Fruit fly (Drosophila melanogaster) whole organism, wandering third instar larva: Measurements from ENCODE around the gene peb.

ENCODE experiments used
- Abd-B ChIP-seq: fragments of >200 bp; optimal IDR thresholded peaks from 2 replicates; lab custom pipeline; 2017; ENCODE audit warnings: missing biosample characterization, missing genetic modification characterization
- CG32264 ChIP-seq: fragments of 200-800 bp; sonication (Bioruptor generic); optimal IDR thresholded peaks from 2 replicates; lab custom pipeline; 2016; ENCODE audit warnings: missing biosample characterization, missing genetic modification characterization
- CG9705 ChIP-seq: fragments of 200-800 bp; sonication (Bioruptor generic); optimal IDR thresholded peaks from 2 replicates; lab custom pipeline; 2018; ENCODE audit warnings: missing biosample characterization, mild to moderate bottlenecking, missing genetic modification characterization
- CrebA ChIP-seq: fragments of 200-800 bp; sonication (Bioruptor generic); optimal IDR thresholded peaks from 2 replicates; lab custom pipeline; 2016; ENCODE audit warnings: missing biosample characterization, mild to moderate bottlenecking, missing genetic modification characterization, borderline replicate concordance
- Dfd ChIP-seq: fragments of >200 bp; optimal IDR thresholded peaks from 2 replicates; lab custom pipeline; 2017; ENCODE audit warnings: missing biosample characterization, missing genetic modification characterization
- Dif ChIP-seq: fragments of 200-275, 200-300 bp; sonication (Bioruptor generic); optimal IDR thresholded peaks from 2 replicates; lab custom pipeline; 2018; ENCODE audit warnings: missing biosample characterization, missing genetic modification characterization; ENCODE audit not compliant: partially characterized antibody
- GATAd ChIP-seq: sonication (Bioruptor generic); optimal IDR thresholded peaks from 2 replicates; lab custom pipeline; 2016; ENCODE audit warnings: missing biosample characterization, missing genetic modification characterization
- HLH106 ChIP-seq: fragments of 200-800 bp; optimal IDR thresholded peaks from 3 replicates; lab custom pipeline; 2019; ENCODE audit warnings: missing biosample characterization, mild to moderate bottlenecking, missing genetic modification characterization, moderate library complexity
- Hnf4 ChIP-seq: fragments of 200-800 bp; sonication (Bioruptor generic); optimal IDR thresholded peaks from 2 replicates; lab custom pipeline; 2016; ENCODE audit warnings: missing biosample characterization, mild to moderate bottlenecking, missing genetic modification characterization
- Hr78 ChIP-seq: fragments of >200 bp; optimal IDR thresholded peaks from 2 replicates; lab custom pipeline; 2017; ENCODE audit warnings: missing biosample characterization, missing genetic modification characterization
- Hr83 ChIP-seq: fragments of 200-300 bp; sonication (Bioruptor generic); optimal IDR thresholded peaks from 2 replicates; lab custom pipeline; 2016; ENCODE audit warnings: missing biosample characterization, mild to moderate bottlenecking, missing genetic modification characterization, moderate library complexity; ENCODE audit not compliant: poor library complexity, severe bottlenecking
- Jra ChIP-seq: sonication (Bioruptor generic); optimal IDR thresholded peaks from 2 replicates; lab custom pipeline; 2016; ENCODE audit warnings: missing biosample characterization, missing genetic modification characterization
- Mio ChIP-seq: sonication (Bioruptor generic); optimal IDR thresholded peaks from 2 replicates; lab custom pipeline; 2016; ENCODE audit warnings: missing biosample characterization, missing genetic modification characterization
- Myc ChIP-seq: fragments of >200 bp; optimal IDR thresholded peaks from 2 replicates; lab custom pipeline; 2017
- N ChIP-seq: fragments of >200 bp; optimal IDR thresholded peaks from 2 replicates; lab custom pipeline; 2018; ENCODE audit warnings: missing biosample characterization, missing external identifiers, missing genetic modification characterization
- OdsH ChIP-seq: fragments of 200-800 bp; sonication (Bioruptor generic); optimal IDR thresholded peaks from 2 replicates; lab custom pipeline; 2016; ENCODE audit warnings: missing biosample characterization, mild to moderate bottlenecking, missing genetic modification characterization
- Rel ChIP-seq, 2 experiments: fragments of 200-800 bp; sonication (Bioruptor generic) in 1 of 2; optimal IDR thresholded peaks; 2 replicates in 1 of 2; 3 replicates in 1 of 2; lab custom pipeline; 2016 to 2019; ENCODE audit warnings: mild to moderate bottlenecking in 2 of 2, missing biosample characterization in 2 of 2, missing genetic modification characterization in 2 of 2, moderate library complexity in 1 of 2
- Sp1 ChIP-seq: fragments of 200-800 bp; sonication (Bioruptor generic); optimal IDR thresholded peaks from 3 replicates; lab custom pipeline; 2019; ENCODE audit warnings: missing biosample characterization, mild to moderate bottlenecking, missing genetic modification characterization, moderate library complexity
- Vsx2 ChIP-seq: fragments of 200-300, 225-300 bp; sonication (Bioruptor generic); optimal IDR thresholded peaks from 2 replicates; lab custom pipeline; 2018; ENCODE audit warnings: missing biosample characterization, missing genetic modification characterization; ENCODE audit not compliant: partially characterized antibody
- br ChIP-seq: fragments of 200-800 bp; sonication (Bioruptor generic); optimal IDR thresholded peaks from 2 replicates; lab custom pipeline; 2016; ENCODE audit warnings: missing biosample characterization, missing genetic modification characterization
- brk ChIP-seq: fragments of 200-800 bp; sonication (Bioruptor generic); optimal IDR thresholded peaks from 2 replicates; lab custom pipeline; 2016; ENCODE audit warnings: missing biosample characterization, mild to moderate bottlenecking, missing genetic modification characterization
- dl ChIP-seq, 2 experiments: fragments of 175-275, 200-275 bp in 1 of 2; fragments of 200-275 bp in 1 of 2; sonication (Bioruptor generic); optimal IDR thresholded peaks; lab custom pipeline; 2018; ENCODE audit warnings: mild to moderate bottlenecking in 2 of 2, missing biosample characterization in 2 of 2, missing genetic modification characterization in 2 of 2, moderate library complexity in 2 of 2; ENCODE audit not compliant: partially characterized antibody in 2 of 2, insufficient read depth in 1 of 2
- dmrt93B ChIP-seq: fragments of 200-800 bp; sonication (Bioruptor generic); optimal IDR thresholded peaks from 2 replicates; lab custom pipeline; 2018; ENCODE audit warnings: missing biosample characterization, mild to moderate bottlenecking, missing genetic modification characterization
- dsf ChIP-seq: sonication (Bioruptor generic); optimal IDR thresholded peaks from 2 replicates; lab custom pipeline; 2016; ENCODE audit warnings: missing biosample characterization, missing genetic modification characterization, borderline replicate concordance
- ey ChIP-seq: fragments of 200-800 bp; sonication (Bioruptor generic); optimal IDR thresholded peaks from 2 replicates; lab custom pipeline; 2016; ENCODE audit warnings: missing biosample characterization, missing genetic modification characterization
- foxo ChIP-seq, 2 experiments: fragments of 200-800 bp; sonication (Bioruptor generic); optimal IDR thresholded peaks; 2 replicates in 1 of 2; 3 replicates in 1 of 2; lab custom pipeline; 2016 to 2017; ENCODE audit warnings: missing biosample characterization in 2 of 2, missing genetic modification characterization in 2 of 2
- fru ChIP-seq: fragments of 200-800 bp; sonication (Bioruptor generic); optimal IDR thresholded peaks from 3 replicates; lab custom pipeline; 2016; ENCODE audit warnings: missing biosample characterization, mild to moderate bottlenecking, missing genetic modification characterization
- h ChIP-seq: fragments of 200-800 bp; sonication (Bioruptor generic); optimal IDR thresholded peaks from 3 replicates; lab custom pipeline; 2016; ENCODE audit warnings: missing biosample characterization, mild to moderate bottlenecking, missing genetic modification characterization
- jim ChIP-seq: fragments of 175-275, 200-325 bp; sonication (Bioruptor generic); optimal IDR thresholded peaks from 2 replicates; lab custom pipeline; 2016; ENCODE audit warnings: missing biosample characterization, mild to moderate bottlenecking, missing genetic modification characterization
- lola ChIP-seq: fragments of >200 bp; optimal IDR thresholded peaks from 2 replicates; lab custom pipeline; 2017; ENCODE audit warnings: missing biosample characterization, missing genetic modification characterization
- pan ChIP-seq: fragments of >200 bp; optimal IDR thresholded peaks from 2 replicates; lab custom pipeline; 2017
- psq ChIP-seq: fragments of 200-800 bp; sonication (Bioruptor generic); optimal IDR thresholded peaks from 3 replicates; lab custom pipeline; 2017; ENCODE audit warnings: missing biosample characterization, mild to moderate bottlenecking, missing genetic modification characterization, moderate library complexity
- rgr ChIP-seq: fragments of 200-800 bp; sonication (Bioruptor generic); optimal IDR thresholded peaks from 3 replicates; lab custom pipeline; 2016; ENCODE audit warnings: missing biosample characterization, mild to moderate bottlenecking, missing genetic modification characterization
- sage ChIP-seq: fragments of 200-800 bp; sonication (Bioruptor generic); optimal IDR thresholded peaks from 2 replicates; lab custom pipeline; 2016; ENCODE audit warnings: missing biosample characterization, mild to moderate bottlenecking, missing genetic modification characterization
- sv ChIP-seq: fragments of 200-800 bp; sonication (Bioruptor generic); optimal IDR thresholded peaks from 3 replicates; lab custom pipeline; 2016; ENCODE audit warnings: missing biosample characterization, missing genetic modification characterization
- tai ChIP-seq: sonication (Bioruptor generic); optimal IDR thresholded peaks from 2 replicates; lab custom pipeline; 2016; ENCODE audit warnings: missing biosample characterization, missing genetic modification characterization
- usp ChIP-seq: fragments of >200 bp; optimal IDR thresholded peaks from 2 replicates; lab custom pipeline; 2017; ENCODE audit warnings: missing biosample characterization, missing genetic modification characterization
- woc ChIP-seq: sonication (Bioruptor generic); optimal IDR thresholded peaks from 2 replicates; lab custom pipeline; 2016; ENCODE audit warnings: missing biosample characterization, mild to moderate bottlenecking, missing genetic modification characterization

peb gene

dm6 chrX:4616865-4617669 lies at the start of gene peb:
Gene peb (plus strand): TSS chrX:4617564.
- TF ChIP-seq foxo (GFP tag; optimal IDR thresholded peaks at IDR 0.05; lab: Kevin White, UChicago) = peak in 1 of 2 experiments; percentile 80
- no peak for TF ChIP-seq lola (GFP tag; lab: Kevin White, UChicago)
- no peak for TF ChIP-seq sage (GFP tag; lab: Kevin White, UChicago)
- TF ChIP-seq h (GFP tag; lab: Kevin White, UChicago) = peak; percentile 39
- TF ChIP-seq psq (GFP tag; lab: Kevin White, UChicago) = peak; percentile 27
- TF ChIP-seq Hr83 (GFP tag; lab: Kevin White, UChicago) = no peak
- no peak for TF ChIP-seq sv (GFP tag; lab: Kevin White, UChicago)
- no peak for TF ChIP-seq Hr78 (GFP tag; lab: Kevin White, UChicago)
- no peak for TF ChIP-seq Vsx2 (GFP tag; lab: Kevin White, UChicago)
- TF ChIP-seq Hnf4 (GFP tag; lab: Kevin White, UChicago) = no peak
- TF ChIP-seq Dif (GFP tag; lab: Kevin White, UChicago) = peak; percentile 74
- no peak for TF ChIP-seq dsf (GFP tag; lab: Kevin White, UChicago)
- peak; percentile 41 for TF ChIP-seq br (GFP tag; lab: Kevin White, UChicago)
- peak; percentile 54 for TF ChIP-seq woc
- peak; percentile 79 for TF ChIP-seq fru (GFP tag; lab: Kevin White, UChicago)
- TF ChIP-seq dmrt93B = peak; percentile 30
- no peak for TF ChIP-seq Abd-B (GFP tag; lab: Kevin White, UChicago)
- TF ChIP-seq dl (GFP tag; optimal IDR thresholded peaks at IDR 0.05; lab: Kevin White, UChicago; ENCODE audit: insufficient read depth in 1 of 2, partially characterized antibody in 2 of 2) = peak in 1 of 2 experiments; percentile 58
- no peak for TF ChIP-seq CG32264
- TF ChIP-seq ey (GFP tag; lab: Kevin White, UChicago) = peak; percentile 67
- TF ChIP-seq CG9705 (GFP tag; lab: Kevin White, UChicago) = no peak
- TF ChIP-seq Jra (GFP tag; lab: Kevin White, UChicago) = no peak
- TF ChIP-seq usp (GFP tag; lab: Kevin White, UChicago) = no peak
- no peak for TF ChIP-seq tai
- TF ChIP-seq rgr (GFP tag; lab: Kevin White, UChicago) = no peak
- TF ChIP-seq Rel (GFP tag; optimal IDR thresholded peaks at IDR 0.05; lab: Kevin White, UChicago) = no peak
- peak; percentile 5 for TF ChIP-seq Rel (tag; optimal IDR thresholded peaks at IDR 0.05; lab: Kevin White, UChicago)
- TF ChIP-seq N (GFP tag; lab: Kevin White, UChicago) = no peak
- no peak for TF ChIP-seq jim
- no peak for TF ChIP-seq pan
- TF ChIP-seq OdsH (GFP tag; lab: Kevin White, UChicago) = peak; percentile 31
- no peak for TF ChIP-seq Myc (lab: Kevin White, UChicago)
- TF ChIP-seq Mio (GFP tag; lab: Kevin White, UChicago) = no peak
- peak; percentile 23 for TF ChIP-seq brk
- peak; percentile 43 for TF ChIP-seq Sp1 (GFP tag; lab: Kevin White, UChicago)
- no peak for TF ChIP-seq Dfd (GFP tag; lab: Kevin White, UChicago)
- peak; percentile 38 for TF ChIP-seq HLH106 (tag; lab: Kevin White, UChicago)
- no peak for TF ChIP-seq CrebA (GFP tag; lab: Kevin White, UChicago)
- TF ChIP-seq GATAd (GFP tag; lab: Kevin White, UChicago) = no peak

DNA sequence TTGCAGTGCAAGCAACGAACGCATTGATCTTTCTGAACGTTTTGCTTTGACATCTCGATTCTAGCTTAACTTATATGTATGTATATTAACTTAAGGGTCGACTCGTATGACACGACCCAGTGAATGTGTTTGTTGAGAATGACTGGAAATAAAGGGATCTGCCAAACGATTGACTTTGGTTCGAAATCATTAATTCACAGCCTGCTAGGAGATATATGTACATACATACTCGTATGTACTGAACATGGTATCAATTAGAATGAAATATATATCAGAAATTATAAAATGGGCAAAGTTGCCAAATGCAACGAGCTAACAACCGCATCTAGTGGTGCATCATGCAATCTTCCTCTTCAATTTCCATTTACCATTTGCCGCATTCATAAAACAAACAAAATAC lies 45.5 kb upstream of the peb start, which contains the start of gene CG12684:
Gene CG12684, minus strand, starts transcription at position 101 of the 400 bp plus-strand sequence.
- TF ChIP-seq fru (GFP tag; lab: Kevin White, UChicago) (no peak), br (GFP tag; lab: Kevin White, UChicago) (no peak), Hr78 (GFP tag; lab: Kevin White, UChicago) (no peak), brk (no peak), HLH106 (tag; lab: Kevin White, UChicago) (no peak), ey (GFP tag; lab: Kevin White, UChicago) (no peak), CG9705 (GFP tag; lab: Kevin White, UChicago) (no peak)
